Fruit fly (Drosophila melanogaster) whole organism, embryonic: ENCODE data around the gene CG32170.

Source experiments
- CG10147 ChIP-seq: fragments of 200-800 bp; sonication (Bioruptor generic); optimal IDR thresholded peaks from 2 replicates; lab custom pipeline; 2019; ENCODE audit warnings: missing biosample characterization, mild to moderate bottlenecking, missing genetic modification characterization, moderate library complexity
- CG10267 ChIP-seq: fragments of 200-800 bp; sonication (Bioruptor generic); optimal IDR thresholded peaks from 2 replicates; lab custom pipeline; 2018; ENCODE audit warnings: missing biosample characterization, mild to moderate bottlenecking, missing genetic modification characterization, moderate library complexity
- CG10462 ChIP-seq: fragments of 200-800 bp; sonication (Bioruptor generic); optimal IDR thresholded peaks from 2 replicates; lab custom pipeline; 2016; ENCODE audit warnings: missing biosample characterization, missing genetic modification characterization
- CG12659 ChIP-seq: fragments of 200-800 bp; sonication (Bioruptor generic); optimal IDR thresholded peaks from 3 replicates; lab custom pipeline; 2017; ENCODE audit warnings: mild to moderate bottlenecking, missing biosample characterization, missing genetic modification reagents, missing genetic modification characterization
- CG12744 ChIP-seq: fragments of 200-800 bp; sonication (Bioruptor generic); optimal IDR thresholded peaks from 2 replicates; lab custom pipeline; 2016; ENCODE audit warnings: missing biosample characterization, missing genetic modification characterization
- CG13296 ChIP-seq: fragments of 200-800 bp; sonication (Bioruptor generic); optimal IDR thresholded peaks from 3 replicates; lab custom pipeline; 2018; ENCODE audit warnings: missing biosample characterization, mild to moderate bottlenecking, missing genetic modification characterization
- CG1602 ChIP-seq: fragments of 200-800 bp; sonication (Bioruptor generic); optimal IDR thresholded peaks from 3 replicates; lab custom pipeline; 2016; ENCODE audit warnings: missing biosample characterization, missing genetic modification characterization
- CG17912 ChIP-seq: fragments of 200-800 bp; sonication (Bioruptor generic); optimal IDR thresholded peaks from 2 replicates; lab custom pipeline; 2018; ENCODE audit warnings: missing biosample characterization, mild to moderate bottlenecking, missing genetic modification characterization
- CG18599 ChIP-seq: fragments of 200-800 bp; sonication (Bioruptor generic); optimal IDR thresholded peaks from 3 replicates; lab custom pipeline; 2017; ENCODE audit warnings: missing biosample characterization, missing genetic modification characterization, mild to moderate bottlenecking, moderate library complexity, missing genetic modification reagents
- CG2875 ChIP-seq: fragments of 200-800 bp; sonication (Bioruptor generic); optimal IDR thresholded peaks from 2 replicates; lab custom pipeline; 2017; ENCODE audit warnings: missing biosample characterization, mild to moderate bottlenecking, missing genetic modification characterization, missing genetic modification reagents
- CG3065 ChIP-seq: fragments of 200-800 bp; sonication (Bioruptor generic); optimal IDR thresholded peaks from 2 replicates; lab custom pipeline; 2016; ENCODE audit warnings: missing biosample characterization, missing genetic modification characterization
- CG32767 ChIP-seq: fragments of 200-800 bp; sonication (Bioruptor generic); IDR thresholded peaks from 2 replicates; pipeline ENCODE4 v1.3.6; 2022; ENCODE audit warnings: missing biosample characterization, missing genetic modification characterization
- CG34376 ChIP-seq: fragments of 200-800 bp; sonication (Bioruptor generic); optimal IDR thresholded peaks from 2 replicates; lab custom pipeline; 2018; ENCODE audit warnings: missing biosample characterization, mild to moderate bottlenecking, missing genetic modification characterization
- CG3847 ChIP-seq: fragments of 200-800 bp; sonication (Bioruptor generic); IDR thresholded peaks from 2 replicates; pipeline ENCODE4 v1.3.6; 2022; ENCODE audit warnings: missing biosample characterization, missing genetic modification characterization
- CG6765 ChIP-seq: fragments of 200-800 bp; sonication (Bioruptor generic); optimal IDR thresholded peaks from 3 replicates; lab custom pipeline; 2017; ENCODE audit warnings: missing biosample characterization, mild to moderate bottlenecking, missing genetic modification characterization
- CG7556 ChIP-seq: fragments of 200-800 bp; sonication (Bioruptor generic); optimal IDR thresholded peaks from 2 replicates; lab custom pipeline; 2017; ENCODE audit warnings: missing biosample characterization, mild to moderate bottlenecking, missing genetic modification characterization
- CG8281 ChIP-seq: fragments of 200-800 bp; sonication (Bioruptor generic); optimal IDR thresholded peaks from 2 replicates; lab custom pipeline; 2018; ENCODE audit warnings: missing biosample characterization, mild to moderate bottlenecking, missing genetic modification characterization, moderate library complexity
- CG9437 ChIP-seq: fragments of 200-800 bp; sonication (Bioruptor generic); optimal IDR thresholded peaks from 2 replicates; lab custom pipeline; 2018; ENCODE audit warnings: missing biosample characterization, mild to moderate bottlenecking, missing genetic modification characterization
- CG9797 ChIP-seq: fragments of 200-800 bp; sonication (Bioruptor generic); optimal IDR thresholded peaks from 3 replicates; lab custom pipeline; 2018; ENCODE audit warnings: missing biosample characterization, mild to moderate bottlenecking, missing genetic modification characterization
- CG9876 ChIP-seq: fragments of 200-800 bp; sonication (Bioruptor generic); optimal IDR thresholded peaks from 2 replicates; lab custom pipeline; 2016; ENCODE audit warnings: missing biosample characterization, missing genetic modification characterization
- D19A ChIP-seq: fragments of 200-800 bp; optimal IDR thresholded peaks from 3 replicates; lab custom pipeline; 2019; ENCODE audit warnings: missing biosample characterization, mild to moderate bottlenecking, missing genetic modification characterization, moderate library complexity
- Elba2 ChIP-seq: fragments of 200-800 bp; sonication (Bioruptor generic); optimal IDR thresholded peaks from 3 replicates; lab custom pipeline; 2016; ENCODE audit warnings: missing biosample characterization, missing genetic modification characterization
- HHEX ChIP-seq: fragments of 200-800 bp; sonication (Bioruptor generic); optimal IDR thresholded peaks from 3 replicates; lab custom pipeline; 2017; ENCODE audit warnings: missing biosample characterization, mild to moderate bottlenecking, missing genetic modification characterization, missing genetic modification reagents
- Hr78 ChIP-seq, 2 experiments: fragments of 200-800 bp in 1 of 2; fragments of >200 bp in 1 of 2; sonication (Bioruptor generic) in 1 of 2; optimal IDR thresholded peaks; 2 replicates each; lab custom pipeline; 2017 to 2019; ENCODE audit warnings: missing biosample characterization in 2 of 2, missing genetic modification characterization in 2 of 2, mild to moderate bottlenecking in 1 of 2, moderate library complexity in 1 of 2
- Meics ChIP-seq: fragments of 200-800 bp; sonication (Bioruptor generic); optimal IDR thresholded peaks from 2 replicates; lab custom pipeline; 2017; ENCODE audit warnings: missing biosample characterization, mild to moderate bottlenecking, missing genetic modification characterization
- NK7.1 ChIP-seq: fragments of 200-800 bp; sonication (Bioruptor generic); optimal IDR thresholded peaks from 3 replicates; lab custom pipeline; 2016; ENCODE audit warnings: missing biosample characterization, missing genetic modification characterization
- Optix ChIP-seq: fragments of 200-800 bp; sonication (Bioruptor generic); IDR thresholded peaks from 3 replicates; pipeline ENCODE4 v1.3.6; 2022; ENCODE audit warnings: missing biosample characterization, missing genetic modification characterization
- Six4 ChIP-seq: fragments of 200-800 bp; sonication (Bioruptor generic); optimal IDR thresholded peaks from 2 replicates; lab custom pipeline; 2016; ENCODE audit warnings: missing biosample characterization, missing genetic modification characterization
- Sry-β ChIP-seq: fragments of 200-800 bp; sonication (Bioruptor generic); optimal IDR thresholded peaks from 2 replicates; lab custom pipeline; 2018; ENCODE audit warnings: missing biosample characterization, mild to moderate bottlenecking, missing genetic modification characterization, moderate library complexity
- amos ChIP-seq: fragments of 200-800 bp; sonication (Bioruptor generic); IDR thresholded peaks from 2 replicates; pipeline ENCODE4 v1.3.6; 2022; ENCODE audit warnings: missing biosample characterization, missing genetic modification characterization; ENCODE audit not compliant: partially characterized antibody
- crc ChIP-seq: fragments of 200-800 bp; sonication (Bioruptor generic); optimal IDR thresholded peaks from 2 replicates; lab custom pipeline; 2016; ENCODE audit warnings: missing biosample characterization, missing genetic modification characterization
- dimm ChIP-seq: fragments of 200-800 bp; sonication (Bioruptor generic); IDR thresholded peaks from 2 replicates; pipeline ENCODE4 v1.3.6; 2022; ENCODE audit warnings: missing biosample characterization, missing genetic modification characterization
- dysf ChIP-seq: fragments of 200-800 bp; sonication (Bioruptor generic); IDR thresholded peaks from 3 replicates; pipeline ENCODE4 v1.3.6; 2022; ENCODE audit warnings: missing biosample characterization, missing genetic modification characterization
- ewg ChIP-seq: fragments of 200-800 bp; sonication (Bioruptor generic); optimal IDR thresholded peaks from 3 replicates; lab custom pipeline; 2017; ENCODE audit warnings: mild to moderate bottlenecking, missing biosample characterization, missing genetic modification reagents, missing genetic modification characterization
- eyg ChIP-seq: fragments of 200-800 bp; sonication (Bioruptor generic); optimal IDR thresholded peaks from 3 replicates; lab custom pipeline; 2016; ENCODE audit warnings: missing biosample characterization, missing genetic modification characterization
- fd64A ChIP-seq: fragments of 200-800 bp; sonication (Bioruptor generic); optimal IDR thresholded peaks from 3 replicates; lab custom pipeline; 2018; ENCODE audit warnings: missing biosample characterization, mild to moderate bottlenecking, missing genetic modification characterization
- grn ChIP-seq: fragments of 200-800 bp; sonication (Bioruptor generic); optimal IDR thresholded peaks from 3 replicates; lab custom pipeline; 2017; ENCODE audit warnings: missing biosample characterization, missing genetic modification characterization
- gsb-n ChIP-seq: fragments of 200-800 bp; sonication (Bioruptor generic); optimal IDR thresholded peaks from 3 replicates; lab custom pipeline; 2018; ENCODE audit warnings: missing biosample characterization, mild to moderate bottlenecking, missing genetic modification characterization
- jing ChIP-seq: fragments of 200-800 bp; sonication (Bioruptor generic); optimal IDR thresholded peaks from 2 replicates; lab custom pipeline; 2018; ENCODE audit warnings: missing biosample characterization, mild to moderate bottlenecking, missing genetic modification characterization
- lola ChIP-seq, 3 experiments: fragments of >200 bp in 2 of 3; fragments of 200-800 bp in 1 of 3; sonication (Bioruptor generic) in 1 of 3; optimal IDR thresholded peaks; 2 replicates each; lab custom pipeline; 2017 to 2019; ENCODE audit warnings: missing biosample characterization in 3 of 3, missing genetic modification characterization in 3 of 3, mild to moderate bottlenecking in 1 of 3, moderate library complexity in 1 of 3
- org-1 ChIP-seq: fragments of 200-800 bp; sonication (Bioruptor generic); optimal IDR thresholded peaks from 2 replicates; lab custom pipeline; 2017; ENCODE audit warnings: missing biosample characterization, missing genetic modification characterization
- pros ChIP-seq: fragments of 200-800 bp; sonication (Bioruptor generic); optimal IDR thresholded peaks from 3 replicates; lab custom pipeline; 2019; ENCODE audit warnings: missing biosample characterization, mild to moderate bottlenecking, missing genetic modification characterization, moderate library complexity
- psq ChIP-seq: fragments of 200-800 bp; sonication (Bioruptor generic); optimal IDR thresholded peaks from 2 replicates; lab custom pipeline; 2017; ENCODE audit warnings: missing biosample characterization, missing genetic modification characterization
- pzg ChIP-seq: fragments of 200-800 bp; sonication (Bioruptor generic); optimal IDR thresholded peaks from 3 replicates; lab custom pipeline; 2018; ENCODE audit warnings: missing biosample characterization, mild to moderate bottlenecking, missing genetic modification characterization, moderate library complexity
- ro ChIP-seq: fragments of 200-800 bp; sonication (Bioruptor generic); IDR thresholded peaks from 2 replicates; pipeline ENCODE4 v1.3.6; 2022; ENCODE audit warnings: missing biosample characterization, missing genetic modification characterization
- scrt ChIP-seq: fragments of 200-800 bp; sonication (Bioruptor generic); optimal IDR thresholded peaks from 2 replicates; lab custom pipeline; 2018; ENCODE audit warnings: missing biosample characterization, mild to moderate bottlenecking, missing genetic modification characterization, moderate library complexity
- sqz ChIP-seq: fragments of 200-800 bp; sonication (Bioruptor generic); optimal IDR thresholded peaks from 3 replicates; lab custom pipeline; 2018; ENCODE audit warnings: missing biosample characterization, mild to moderate bottlenecking, missing genetic modification characterization
- stwl ChIP-seq: fragments of 200-800 bp; sonication (Bioruptor generic); optimal IDR thresholded peaks from 3 replicates; lab custom pipeline; 2018; ENCODE audit warnings: missing biosample characterization, mild to moderate bottlenecking, missing genetic modification characterization, moderate library complexity
- tll ChIP-seq, 2 experiments: fragments of 200-800 bp in 1 of 2; fragments of >200 bp in 1 of 2; sonication (Bioruptor generic) in 1 of 2; optimal IDR thresholded peaks; 2 replicates each; lab custom pipeline; 2017 to 2019; ENCODE audit warnings: missing biosample characterization in 2 of 2, missing genetic modification characterization in 2 of 2, mild to moderate bottlenecking in 1 of 2, moderate library complexity in 1 of 2
- usp ChIP-seq: fragments of >200 bp; optimal IDR thresholded peaks from 2 replicates; lab custom pipeline; 2017; ENCODE audit warnings: missing biosample characterization, missing genetic modification characterization

CG32170 gene

dm6 chr3L:16840540-16840939, 36.6 kb upstream of the CG32170 start (continued):
- TF ChIP-seq CG10147 (GFP tag; lab: Kevin White, UChicago) (peak; percentile 14), CG3847 (GFP tag; lab: Robert Waterston, UW) (no peak), Elba2 (GFP tag; lab: Kevin White, UChicago) (no peak), Hr78 (GFP tag; optimal IDR thresholded peaks at IDR 0.05; lab: Kevin White, UChicago) (no peak), CG9876 (GFP tag; lab: Kevin White, UChicago) (no peak), pros (GFP tag; lab: Kevin White, UChicago) (no peak), lola (GFP tag; optimal IDR thresholded peaks at IDR 0.05; lab: Kevin White, UChicago) (no peak), dimm (no peak), CG2875 (GFP tag; lab: Kevin White, UChicago) (no peak), Sry-β (GFP tag; lab: Kevin White, UChicago) (no peak), CG3065 (GFP tag; lab: Kevin White, UChicago) (no peak), CG7556 (GFP tag; lab: Kevin White, UChicago) (peak; percentile 71), usp (no peak), Six4 (GFP tag; lab: Kevin White, UChicago) (no peak), CG8281 (tag; lab: Kevin White, UChicago) (no peak), crc (GFP tag; lab: Kevin White, UChicago) (peak; percentile 3), ro (GFP tag; lab: Robert Waterston, UW) (no peak), CG10462 (no peak), HHEX (GFP tag; lab: Kevin White, UChicago) (peak; percentile 4), CG12744 (GFP tag; lab: Kevin White, UChicago) (no peak), scrt (GFP tag; lab: Kevin White, UChicago) (no peak), tll (GFP tag; optimal IDR thresholded peaks at IDR 0.05; lab: Kevin White, UChicago) (no peak), CG9437 (GFP tag; lab: Kevin White, UChicago) (peak; percentile 7), eyg (GFP tag; lab: Kevin White, UChicago) (no peak), stwl (no peak), dysf (GFP tag; lab: Robert Waterston, UW) (peak; percentile 77; the same call in 2 of the 3 replicates), Optix (GFP tag; lab: Robert Waterston, UW) (no peak), CG18599 (no peak), CG6765 (GFP tag; lab: Kevin White, UChicago) (peak; percentile 15), CG17912 (GFP tag; lab: Kevin White, UChicago) (no peak), CG10267 (tag; lab: Kevin White, UChicago) (peak; percentile 12), org-1 (GFP tag; lab: Kevin White, UChicago) (no peak), psq (GFP tag; lab: Kevin White, UChicago) (no peak), CG12659 (GFP tag; lab: Kevin White, UChicago) (peak; percentile 41), NK7.1 (GFP tag; lab: Kevin White, UChicago) (no peak), ewg (GFP tag; lab: Kevin White, UChicago) (no peak), Meics (GFP tag; lab: Kevin White, UChicago) (peak; percentile 61), CG34376 (GFP tag; lab: Kevin White, UChicago) (no peak), jing (no peak), D19A (tag; lab: Kevin White, UChicago) (no peak), CG1602 (no peak), CG9797 (no peak), CG13296 (GFP tag; lab: Kevin White, UChicago) (peak; percentile 55), CG32767 (GFP tag; lab: Robert Waterston, UW) (no peak), fd64A (no peak), grn (GFP tag; lab: Kevin White, UChicago) (peak; percentile 17), sqz (GFP tag; lab: Kevin White, UChicago) (no peak), amos (GFP tag; lab: Robert Waterston, UW) (no peak), pzg (GFP tag; lab: Kevin White, UChicago) (no peak), gsb-n (tag; lab: Kevin White, UChicago) (no peak)
